Fruit fly (Drosophila melanogaster) whole organism, embryonic: ENCODE measurements around the gene Der-2.

ENCODE experiments used
- Bdp1 ChIP-seq: fragments of 200-800 bp; sonication (Bioruptor generic); optimal IDR thresholded peaks from 3 replicates; lab custom pipeline; 2016; ENCODE audit warnings: missing biosample characterization, missing genetic modification characterization
- CG11085 ChIP-seq: fragments of 200-800 bp; sonication (Bioruptor generic); IDR thresholded peaks from 2 replicates; pipeline ENCODE4 v1.3.6; 2022; ENCODE audit warnings: missing biosample characterization, missing genetic modification characterization
- CG11504 ChIP-seq: fragments of 200-800 bp; sonication (Bioruptor generic); optimal IDR thresholded peaks from 3 replicates; lab custom pipeline; 2019; ENCODE audit warnings: missing biosample characterization, mild to moderate bottlenecking, missing genetic modification characterization, moderate library complexity
- CG12104 ChIP-seq: fragments of 200-800 bp; sonication (Bioruptor generic); optimal IDR thresholded peaks from 3 replicates; lab custom pipeline; 2016; ENCODE audit warnings: missing biosample characterization, missing genetic modification characterization
- CG12219 ChIP-seq: fragments of 200-800 bp; sonication (Bioruptor generic); optimal IDR thresholded peaks from 3 replicates; lab custom pipeline; 2018; ENCODE audit warnings: missing biosample characterization, mild to moderate bottlenecking, missing genetic modification characterization
- CG1233 ChIP-seq: fragments of 200-800 bp; sonication (Bioruptor generic); optimal IDR thresholded peaks from 4 replicates; lab custom pipeline; 2018; ENCODE audit warnings: missing biosample characterization, mild to moderate bottlenecking, missing genetic modification characterization
- CG12942 ChIP-seq: fragments of 200-800 bp; sonication (Bioruptor generic); optimal IDR thresholded peaks from 3 replicates; lab custom pipeline; 2016; ENCODE audit warnings: missing biosample characterization, missing genetic modification characterization
- CG13296 ChIP-seq: fragments of 200-800 bp; sonication (Bioruptor generic); optimal IDR thresholded peaks from 3 replicates; lab custom pipeline; 2018; ENCODE audit warnings: missing biosample characterization, mild to moderate bottlenecking, missing genetic modification characterization
- CG14667 ChIP-seq: fragments of 200-800 bp; sonication (Bioruptor generic); IDR thresholded peaks from 2 replicates; pipeline ENCODE4 v1.3.6; 2022; ENCODE audit warnings: missing biosample characterization, missing genetic modification characterization
- CG16813 ChIP-seq: fragments of 200-800 bp; sonication (Bioruptor generic); IDR thresholded peaks from 3 replicates; pipeline ENCODE4 v1.3.6; 2022; ENCODE audit warnings: missing biosample characterization, missing genetic modification characterization; ENCODE audit not compliant: partially characterized antibody
- CG3065 ChIP-seq: fragments of 200-800 bp; sonication (Bioruptor generic); optimal IDR thresholded peaks from 2 replicates; lab custom pipeline; 2016; ENCODE audit warnings: missing biosample characterization, missing genetic modification characterization
- CG31365 ChIP-seq: fragments of 200-800 bp; sonication (Bioruptor generic); optimal IDR thresholded peaks from 2 replicates; lab custom pipeline; 2018; ENCODE audit warnings: missing biosample characterization, mild to moderate bottlenecking, missing genetic modification characterization
- CG32532 ChIP-seq: fragments of 200-800 bp; sonication (Bioruptor generic); IDR thresholded peaks from 2 replicates; pipeline ENCODE4 v1.3.6; 2022; ENCODE audit warnings: missing biosample characterization, missing genetic modification characterization
- CG34224 ChIP-seq: fragments of 200-800 bp; sonication (Bioruptor generic); IDR thresholded peaks from 3 replicates; pipeline ENCODE4 v1.3.6; 2022; ENCODE audit warnings: missing biosample characterization, missing genetic modification characterization; ENCODE audit not compliant: partially characterized antibody
- CG34422 ChIP-seq: fragments of 200-800 bp; sonication (Bioruptor generic); IDR thresholded peaks from 3 replicates; pipeline ENCODE4 v1.3.6; 2022; ENCODE audit warnings: missing biosample characterization, missing genetic modification characterization
- CG3838 ChIP-seq: fragments of 200-800 bp; sonication (Bioruptor generic); optimal IDR thresholded peaks from 3 replicates; lab custom pipeline; 2016; ENCODE audit warnings: missing biosample characterization, missing genetic modification characterization
- CG43689 ChIP-seq: fragments of 200-800 bp; sonication (Bioruptor generic); IDR thresholded peaks from 2 replicates; pipeline ENCODE4 v1.3.6; 2022; ENCODE audit warnings: missing biosample characterization, missing genetic modification characterization
- CG4424 ChIP-seq: fragments of 200-800 bp; sonication (Bioruptor generic); optimal IDR thresholded peaks from 3 replicates; lab custom pipeline; 2016; ENCODE audit warnings: missing biosample characterization, missing genetic modification characterization
- CG4730 ChIP-seq: fragments of 200-800 bp; sonication (Bioruptor generic); IDR thresholded peaks from 2 replicates; pipeline ENCODE4 v1.3.6; 2022; ENCODE audit warnings: missing biosample characterization, missing genetic modification characterization
- CG8089 ChIP-seq: fragments of 200-800 bp; sonication (Bioruptor generic); optimal IDR thresholded peaks from 3 replicates; lab custom pipeline; 2016; ENCODE audit warnings: missing biosample characterization, missing genetic modification characterization
- CG9609 ChIP-seq: fragments of 200-800 bp; sonication (Bioruptor generic); optimal IDR thresholded peaks from 3 replicates; lab custom pipeline; 2016; ENCODE audit warnings: missing biosample characterization, missing genetic modification characterization
- CG9932 ChIP-seq: fragments of 200-800 bp; sonication (Bioruptor generic); IDR thresholded peaks from 2 replicates; pipeline ENCODE4 v1.3.6; 2022; ENCODE audit warnings: missing biosample characterization, missing genetic modification characterization
- D19A ChIP-seq: fragments of 200-800 bp; optimal IDR thresholded peaks from 3 replicates; lab custom pipeline; 2019; ENCODE audit warnings: missing biosample characterization, mild to moderate bottlenecking, missing genetic modification characterization, moderate library complexity
- Dfd ChIP-seq, 2 experiments: fragments of >200 bp; optimal IDR thresholded peaks; 2 replicates each; lab custom pipeline; 2017; ENCODE audit warnings: missing biosample characterization in 2 of 2, missing genetic modification characterization in 2 of 2
- H15 ChIP-seq: fragments of 200-800 bp; sonication (Bioruptor generic); IDR thresholded peaks from 3 replicates; pipeline ENCODE4 v1.3.6; 2022; ENCODE audit warnings: missing biosample characterization, missing genetic modification characterization
- HHEX ChIP-seq: fragments of 200-800 bp; sonication (Bioruptor generic); optimal IDR thresholded peaks from 3 replicates; lab custom pipeline; 2017; ENCODE audit warnings: missing biosample characterization, mild to moderate bottlenecking, missing genetic modification characterization, missing genetic modification reagents
- MTF-1 ChIP-seq: fragments of 200-800 bp; sonication (Bioruptor generic); optimal IDR thresholded peaks from 2 replicates; lab custom pipeline; 2018; ENCODE audit warnings: missing biosample characterization, mild to moderate bottlenecking, missing genetic modification characterization, borderline replicate concordance
- NC2α ChIP-seq: fragments of 200-800 bp; sonication (Bioruptor generic); optimal IDR thresholded peaks from 2 replicates; lab custom pipeline; 2016; ENCODE audit warnings: missing biosample characterization, missing genetic modification characterization
- Taf1 ChIP-seq: fragments of 200-800 bp; sonication (Bioruptor generic); IDR thresholded peaks from 2 replicates; pipeline ENCODE4 v1.3.6; 2022; ENCODE audit warnings: missing biosample characterization, missing genetic modification characterization
- ab ChIP-seq: fragments of 200-800 bp; sonication (Bioruptor generic); optimal IDR thresholded peaks from 2 replicates; lab custom pipeline; 2016; ENCODE audit warnings: missing biosample characterization, missing genetic modification characterization
- ap ChIP-seq: fragments of 200-800 bp; sonication (Bioruptor generic); IDR thresholded peaks from 2 replicates; pipeline ENCODE4 v1.3.6; 2022; ENCODE audit warnings: missing biosample characterization, missing genetic modification characterization
- bab2 ChIP-seq: fragments of 200-800 bp; sonication (Bioruptor generic); optimal IDR thresholded peaks from 2 replicates; lab custom pipeline; 2016; ENCODE audit warnings: missing biosample characterization, missing genetic modification characterization
- br ChIP-seq: fragments of >200 bp; optimal IDR thresholded peaks from 2 replicates; lab custom pipeline; 2017
- chm ChIP-seq: fragments of 200-800 bp; sonication (Bioruptor generic); IDR thresholded peaks from 2 replicates; pipeline ENCODE4 v1.3.6; 2022; ENCODE audit warnings: missing biosample characterization, missing genetic modification characterization
- crol ChIP-seq: fragments of 200-800 bp; sonication (Bioruptor generic); IDR thresholded peaks from 2 replicates; pipeline ENCODE4 v1.3.6; 2022; ENCODE audit warnings: missing biosample characterization, missing genetic modification characterization
- dm ChIP-seq: fragments of 200-800 bp; sonication (Bioruptor generic); optimal IDR thresholded peaks from 3 replicates; lab custom pipeline; 2016; ENCODE audit warnings: missing biosample characterization, missing genetic modification characterization
- dysf ChIP-seq: fragments of 200-800 bp; sonication (Bioruptor generic); IDR thresholded peaks from 3 replicates; pipeline ENCODE4 v1.3.6; 2022; ENCODE audit warnings: missing biosample characterization, missing genetic modification characterization
- ewg ChIP-seq: fragments of 200-800 bp; sonication (Bioruptor generic); optimal IDR thresholded peaks from 3 replicates; lab custom pipeline; 2017; ENCODE audit warnings: mild to moderate bottlenecking, missing biosample characterization, missing genetic modification reagents, missing genetic modification characterization
- gem ChIP-seq: fragments of 200-800 bp; sonication (Bioruptor generic); optimal IDR thresholded peaks from 2 replicates; lab custom pipeline; 2019; ENCODE audit warnings: missing biosample characterization, mild to moderate bottlenecking, missing genetic modification characterization, moderate library complexity
- gfzf ChIP-seq: fragments of 200-800 bp; sonication (Bioruptor generic); optimal IDR thresholded peaks from 2 replicates; lab custom pipeline; 2016; ENCODE audit warnings: missing biosample characterization, mild to moderate bottlenecking, missing genetic modification characterization, moderate library complexity
- klu ChIP-seq: fragments of 200-800 bp; sonication (Bioruptor generic); IDR thresholded peaks from 2 replicates; pipeline ENCODE4 v1.3.6; 2022; ENCODE audit warnings: missing biosample characterization, missing genetic modification characterization
- lab ChIP-seq: fragments of 200-800 bp; sonication (Bioruptor generic); optimal IDR thresholded peaks from 3 replicates; lab custom pipeline; 2017; ENCODE audit warnings: missing biosample characterization, missing genetic modification characterization, mild to moderate bottlenecking, moderate library complexity, missing genetic modification reagents
- luna ChIP-seq: fragments of 200-800 bp; sonication (Bioruptor generic); optimal IDR thresholded peaks from 2 replicates; lab custom pipeline; 2016; ENCODE audit warnings: missing biosample characterization, missing genetic modification characterization
- mld ChIP-seq: fragments of 200-800 bp; sonication (Bioruptor generic); IDR thresholded peaks from 3 replicates; pipeline ENCODE4 v1.3.6; 2022; ENCODE audit warnings: missing biosample characterization, missing genetic modification characterization; ENCODE audit not compliant: partially characterized antibody
- odd ChIP-seq: fragments of 200-800 bp; sonication (Bioruptor generic); optimal IDR thresholded peaks from 2 replicates; lab custom pipeline; 2017; ENCODE audit warnings: missing biosample characterization, mild to moderate bottlenecking, missing genetic modification characterization
- pzg ChIP-seq: fragments of 200-800 bp; sonication (Bioruptor generic); optimal IDR thresholded peaks from 3 replicates; lab custom pipeline; 2018; ENCODE audit warnings: missing biosample characterization, mild to moderate bottlenecking, missing genetic modification characterization, moderate library complexity
- scrt ChIP-seq: fragments of 200-800 bp; sonication (Bioruptor generic); optimal IDR thresholded peaks from 2 replicates; lab custom pipeline; 2018; ENCODE audit warnings: missing biosample characterization, mild to moderate bottlenecking, missing genetic modification characterization, moderate library complexity
- so ChIP-seq: fragments of 200-800 bp; sonication (Bioruptor generic); IDR thresholded peaks from 3 replicates; pipeline ENCODE4 v1.3.6; 2022; ENCODE audit warnings: missing biosample characterization, missing genetic modification characterization
- sqz ChIP-seq: fragments of 200-800 bp; sonication (Bioruptor generic); optimal IDR thresholded peaks from 3 replicates; lab custom pipeline; 2018; ENCODE audit warnings: missing biosample characterization, mild to moderate bottlenecking, missing genetic modification characterization
- tio ChIP-seq: fragments of 200-800 bp; sonication (Bioruptor generic); optimal IDR thresholded peaks from 2 replicates; lab custom pipeline; 2017; ENCODE audit warnings: missing biosample characterization, missing genetic modification characterization, inconsistent platforms
- wek ChIP-seq: fragments of 200-800 bp; sonication (Bioruptor generic); optimal IDR thresholded peaks from 3 replicates; lab custom pipeline; 2018; ENCODE audit warnings: missing biosample characterization, mild to moderate bottlenecking, missing genetic modification characterization, moderate library complexity

Der-2 gene

dm6 chr3R:16524593-16525111 lies 40.6 kb upstream of the Der-2 start (continued):
- TF ChIP-seq wek (GFP tag; lab: Kevin White, UChicago) (peak; percentile 53), CG4730 (peak; percentile 32; the same call in 1 of the 2 replicates), odd (GFP tag; lab: Kevin White, UChicago) (peak; percentile 34), CG9609 (no peak), CG11504 (tag; lab: Kevin White, UChicago) (no peak), CG4424 (GFP tag; lab: Kevin White, UChicago) (peak; percentile 15), HHEX (GFP tag; lab: Kevin White, UChicago) (peak; percentile 59), br (lab: Kevin White, UChicago) (no peak), CG1233 (GFP tag; lab: Kevin White, UChicago) (peak; percentile 81), ewg (GFP tag; lab: Kevin White, UChicago) (peak; percentile 24), CG32532 (GFP tag; lab: Robert Waterston, UW) (no peak), Bdp1 (peak; percentile 9), scrt (no peak), bab2 (GFP tag; lab: Kevin White, UChicago) (peak; percentile 10), lab (GFP tag; lab: Kevin White, UChicago) (peak; percentile 41), CG3838 (GFP tag; lab: Kevin White, UChicago) (no peak), Taf1 (GFP tag; lab: Robert Waterston, UW) (no peak), CG43689 (GFP tag; lab: Robert Waterston, UW) (no peak), ap (GFP tag; lab: Robert Waterston, UW) (peak; percentile 29; the same call in 1 of the 2 replicates), NC2α (peak; percentile 40), tio (no peak), CG12219 (GFP tag; lab: Kevin White, UChicago) (peak; percentile 41), gem (tag; lab: Kevin White, UChicago) (peak; percentile 60), ab (no peak), sqz (GFP tag; lab: Kevin White, UChicago) (peak; percentile 36), CG12104 (GFP tag; lab: Kevin White, UChicago) (peak; percentile 63), luna (no peak), CG16813 (GFP tag; lab: Robert Waterston, UW) (no peak), CG12942 (GFP tag; lab: Kevin White, UChicago) (peak; percentile 25), CG8089 (peak; percentile 22), CG9932 (GFP tag; lab: Robert Waterston, UW) (no peak), Dfd (GFP tag; optimal IDR thresholded peaks at IDR 0.05; lab: Kevin White, UChicago) (no peak), pzg (GFP tag; lab: Kevin White, UChicago) (no peak), so (GFP tag; lab: Robert Waterston, UW) (no peak), H15 (no peak), CG3065 (GFP tag; lab: Kevin White, UChicago) (peak; percentile 16), gfzf (GFP tag; lab: Kevin White, UChicago) (no peak), mld (GFP tag; lab: Robert Waterston, UW) (no peak), CG13296 (GFP tag; lab: Kevin White, UChicago) (no peak), dm (GFP tag; lab: Kevin White, UChicago) (peak; percentile 25), CG34422 (GFP tag; lab: Robert Waterston, UW) (peak; percentile 43; the same call in 1 of the 3 replicates), CG34224 (GFP tag; lab: Robert Waterston, UW) (no peak), dysf (no peak; the same call in 2 of the 3 replicates), CG14667 (GFP tag; lab: Robert Waterston, UW) (0 out of 2 replicates have a peak, but pooled peaks have one; percentile 7), CG11085 (no peak), klu (GFP tag; lab: Robert Waterston, UW) (no peak), D19A (tag; lab: Kevin White, UChicago) (peak; percentile 68), chm (GFP tag; lab: Robert Waterston, UW) (peak; percentile 88), MTF-1 (GFP tag; lab: Kevin White, UChicago) (peak; percentile 76), crol (peak; percentile 81), CG31365 (tag; lab: Kevin White, UChicago) (no peak)
